Fruit fly (Drosophila melanogaster): ENCODE measurements around the gene CG31643.

Gene CG31643

DNA sequence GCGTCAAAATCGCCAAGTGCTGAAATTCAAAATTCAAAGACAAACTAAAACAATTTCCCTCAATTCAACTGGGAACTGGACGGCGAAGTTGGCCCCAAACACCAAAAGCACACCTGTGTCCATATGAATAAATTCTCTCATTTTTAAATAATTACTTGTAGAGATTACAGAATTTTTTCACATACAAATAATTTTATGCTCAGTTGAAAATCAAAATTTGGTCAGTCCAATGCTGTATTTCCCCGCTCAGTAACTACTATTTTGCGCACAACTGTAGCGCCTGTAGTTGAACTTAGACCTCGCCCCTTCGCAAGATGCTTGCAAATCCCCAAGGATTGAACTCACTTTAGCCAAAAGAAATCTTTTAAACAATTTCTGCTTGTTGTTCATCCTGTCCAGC lies 9.2 kb upstream of the CG31643 start (continued):
- TF ChIP-seq schlank (tag; optimal IDR thresholded peaks at IDR 0.05) (no peak), ab (GFP tag; optimal IDR thresholded peaks at IDR 0.05) (no peak), Fer1 (GFP tag; optimal IDR thresholded peaks at IDR 0.05) (no peak), ato (GFP tag; IDR thresholded peaks at IDR 0.05; ENCODE audit: partially characterized antibody) (no peak), CG17802 (tag; optimal IDR thresholded peaks at IDR 0.05) (no peak), da (GFP tag; optimal IDR thresholded peaks at IDR 0.05) (no peak), CG10431 (GFP tag; optimal IDR thresholded peaks at IDR 0.05) (no peak), CG31224 (GFP tag; IDR thresholded peaks at IDR 0.05) (no peak), CG11695 (GFP tag; IDR thresholded peaks at IDR 0.05) (0 out of 3 replicates have a peak, but pooled peaks have one; percentile 27), E2f2 (GFP tag; IDR thresholded peaks at IDR 0.05) (0 out of 2 replicates have a peak, but pooled peaks have one; percentile 11), CG4282 (GFP tag; optimal IDR thresholded peaks at IDR 0.05) (no peak), Drgx (GFP tag; IDR thresholded peaks at IDR 0.05) (0 out of 2 replicates have a peak, but pooled peaks have one; percentile 9), danr (GFP tag; IDR thresholded peaks at IDR 0.05) (no peak), CG17328 (GFP tag; IDR thresholded peaks at IDR 0.05) (peak; percentile 68), Sry-δ (GFP tag; optimal IDR thresholded peaks at IDR 0.05) (no peak), sim (GFP tag; IDR thresholded peaks at IDR 0.05) (no peak), zfh1 (GFP tag; IDR thresholded peaks at IDR 0.05) (peak; percentile 37; the same call in 1 of the 3 replicates), Sry-β (GFP tag; optimal IDR thresholded peaks at IDR 0.05) (no peak), ttk (GFP tag; IDR thresholded peaks at IDR 0.05) (no peak; the same call in 1 of the 2 replicates), psq (GFP tag; optimal IDR thresholded peaks at IDR 0.05) (no peak), CG6254 (GFP tag; optimal IDR thresholded peaks at IDR 0.05) (no peak), CG5953 (GFP tag; IDR thresholded peaks at IDR 0.05) (no peak), CG11696 (GFP tag; IDR thresholded peaks at IDR 0.05) (0 out of 2 replicates have a peak, but pooled peaks have one; percentile 34), crol (GFP tag; IDR thresholded peaks at IDR 0.05) (no peak), ken (GFP tag; IDR thresholded peaks at IDR 0.05) (peak; percentile 53; the same call in 1 of the 3 replicates), lbe (GFP tag; optimal IDR thresholded peaks at IDR 0.05) (no peak), Hmr (GFP tag; optimal IDR thresholded peaks at IDR 0.05) (peak; percentile 12), CG30403 (GFP tag; optimal IDR thresholded peaks at IDR 0.05) (peak; percentile 5), CG2120 (GFP tag; optimal IDR thresholded peaks at IDR 0.05) (peak; percentile 25), hth (optimal IDR thresholded peaks at IDR 0.05) (no peak), repo (GFP tag; optimal IDR thresholded peaks at IDR 0.05) (no peak), jing (GFP tag; optimal IDR thresholded peaks at IDR 0.05) (no peak), sens (GFP tag) (peak; percentile 79), az2 (GFP tag; optimal IDR thresholded peaks at IDR 0.05) (peak; percentile 6), CG14710 (tag; optimal IDR thresholded peaks at IDR 0.05) (no peak), CG9797 (GFP tag; optimal IDR thresholded peaks at IDR 0.05) (no peak), dmrt11E (tag; optimal IDR thresholded peaks at IDR 0.05) (no peak), GATAe (GFP tag; conservative IDR thresholded peaks at IDR 0.05) (no peak), vvl (GFP tag; IDR thresholded peaks at IDR 0.05) (peak; percentile 64; the same call in 1 of the 2 replicates), CG2199 (GFP tag; IDR thresholded peaks at IDR 0.05) (no peak), gcm2 (GFP tag; optimal IDR thresholded peaks at IDR 0.05) (no peak), CG10543 (GFP tag; optimal IDR thresholded peaks at IDR 0.05) (no peak), br (optimal IDR thresholded peaks at IDR 0.05) (no peak), CG2875 (GFP tag; optimal IDR thresholded peaks at IDR 0.05) (no peak), row (GFP tag; IDR thresholded peaks at IDR 0.05) (peak; percentile 61), ind (GFP tag; optimal IDR thresholded peaks at IDR 0.05) (peak; percentile 6), bsh (GFP tag; optimal IDR thresholded peaks at IDR 0.05) (peak in 1 of 2 experiments; percentile 36), shn (GFP tag; optimal IDR thresholded peaks at IDR 0.05) (no peak), fd96Cb (tag; optimal IDR thresholded peaks at IDR 0.05) (peak; percentile 11), CG2712 (tag; optimal IDR thresholded peaks at IDR 0.05) (no peak), Nf-YA (GFP tag; IDR thresholded peaks at IDR 0.05) (0 out of 2 replicates have a peak, but pooled peaks have one; percentile 10), CG15011 (GFP tag; optimal IDR thresholded peaks at IDR 0.05) (no peak), CG14014 (GFP tag; IDR thresholded peaks at IDR 0.05) (0 out of 2 replicates have a peak, but pooled peaks have one; percentile 44)

Data from whole organism, embryonic.